Worm (Caenorhabditis elegans) whole organism, L4 larva: ENCODE data around the gene F55F10.3.

Source experiments
- F49E8.2 ChIP-seq: sonication (generic microtip); optimal IDR thresholded peaks from 2 replicates; lab custom pipeline; 2016; ENCODE audit warnings: missing compliant biosample characterization, mild to moderate bottlenecking, missing genetic modification characterization, borderline replicate concordance
- attf-4 ChIP-seq: sonication (generic microtip); optimal IDR thresholded peaks from 3 replicates; lab custom pipeline; 2017; ENCODE audit warnings: missing biosample characterization, missing genetic modification characterization
- lin-13 ChIP-seq: fragments of 150-350 bp; optimal IDR thresholded peaks from 2 replicates; lab custom pipeline; 2014; ENCODE audit warnings: missing biosample characterization, missing genetic modification reagents, missing genetic modification characterization
- lin-29 ChIP-seq: fragments of 200-800 bp; sonication (Bioruptor generic); IDR thresholded peaks from 2 replicates; pipeline ENCODE4 v1.3.6; 2022; ENCODE audit warnings: missing genetic modification reagents, missing genetic modification characterization, missing compliant biosample characterization
- nhr-11 ChIP-seq: fragments of 150-350 bp; optimal IDR thresholded peaks from 2 replicates; lab custom pipeline; 2014; ENCODE audit warnings: missing biosample characterization, missing genetic modification characterization
- nhr-237 ChIP-seq: sonication (generic microtip); optimal IDR thresholded peaks from 2 replicates; lab custom pipeline; 2017; ENCODE audit warnings: missing biosample characterization, missing genetic modification characterization
- pha-4 ChIP-seq, 2 experiments: fragments of 150-350 bp in 1 of 2; fragments of 200-800 bp in 1 of 2; sonication (Bioruptor generic) in 1 of 2; IDR thresholded peaks in 1 of 2; optimal IDR thresholded peaks in 1 of 2; 2 replicates each; pipeline versions ENCODE4 v1.3.6 to Lab custom; 2014 to 2022; ENCODE audit warnings: missing genetic modification characterization in 2 of 2, missing genetic modification reagents in 2 of 2, missing biosample characterization in 1 of 2, missing compliant biosample characterization in 1 of 2
- saeg-2 ChIP-seq: fragments of 200-800 bp; sonication (Bioruptor generic); IDR thresholded peaks from 2 replicates; pipeline ENCODE4 v1.3.6; 2022; ENCODE audit warnings: missing genetic modification reagents, missing genetic modification characterization, missing compliant biosample characterization
- zfp-3 ChIP-seq: fragments of 200-800 bp; sonication (Bioruptor generic); conservative IDR thresholded peaks from 2 replicates; pipeline ENCODE4 v1.3.6; 2022; ENCODE audit warnings: missing genetic modification reagents, missing genetic modification characterization, missing compliant biosample characterization
- zip-11 ChIP-seq: fragments of 200-800 bp; sonication (Bioruptor generic); IDR thresholded peaks from 2 replicates; pipeline ENCODE4 v1.3.6; 2022; ENCODE audit warnings: missing genetic modification characterization, missing compliant biosample characterization

- TF ChIP-seq nhr-237 (no peak), lin-13 (GFP tag; lab: Kevin White, UChicago) (no peak), lin-29 (no peak), F49E8.2 (tag; lab: Kevin White, UChicago) (no peak), zfp-3 (no peak), nhr-11 (tag; lab: Kevin White, UChicago) (no peak), zip-11 (GFP tag; lab: Robert Waterston, UW) (no peak), pha-4 (GFP tag; IDR thresholded peaks at IDR 0.05; lab: Robert Waterston, UW) (no peak; the same call in 1 of the 2 replicates), pha-4 (tag; optimal IDR thresholded peaks at IDR 0.05; lab: Kevin White, UChicago) (no peak), attf-4 (tag; lab: Kevin White, UChicago) (no peak), saeg-2 (GFP tag; lab: Robert Waterston, UW) (no peak)
Observed at ce11 chrIV:4399418-4400136, 39.8 kb downstream of the F55F10.3 start.
